Fruit fly (Drosophila melanogaster) whole organism, pupa: ENCODE measurements around the gene betaGlu.
A peak's percentile ranks its signal among the peaks of the same experiment; 100 is the strongest.

Experiments
- CG10348 ChIP-seq: fragments of 200-800 bp; sonication (Bioruptor generic); IDR thresholded peaks from 2 replicates; pipeline ENCODE4 v1.3.6; 2022; ENCODE audit warnings: missing biosample characterization, missing genetic modification characterization
- CG12605 ChIP-seq: fragments of 200-800 bp; sonication (Bioruptor generic); IDR thresholded peaks from 2 replicates; pipeline ENCODE4 v1.3.6; 2022; ENCODE audit warnings: missing biosample characterization, missing genetic modification characterization
- CG13204 ChIP-seq: fragments of 200-800 bp; sonication (Bioruptor generic); optimal IDR thresholded peaks from 2 replicates; lab custom pipeline; 2018; ENCODE audit warnings: missing biosample characterization, mild to moderate bottlenecking, missing genetic modification characterization, moderate library complexity
- CG14655 ChIP-seq: fragments of 200-800 bp; sonication (Bioruptor generic); optimal IDR thresholded peaks from 3 replicates; lab custom pipeline; 2017; ENCODE audit warnings: mild to moderate bottlenecking, missing biosample characterization, missing genetic modification reagents, missing genetic modification characterization
- CG15710 ChIP-seq: fragments of 200-800 bp; sonication (Bioruptor generic); optimal IDR thresholded peaks from 2 replicates; lab custom pipeline; 2018; ENCODE audit warnings: missing biosample characterization, mild to moderate bottlenecking, missing genetic modification characterization, moderate library complexity
- CG17806 ChIP-seq: fragments of 200-800 bp; sonication (Bioruptor generic); optimal IDR thresholded peaks from 2 replicates; lab custom pipeline; 2018; ENCODE audit warnings: missing biosample characterization, mild to moderate bottlenecking, missing genetic modification characterization, moderate library complexity
- CG32121 ChIP-seq: fragments of 200-800 bp; sonication (Bioruptor generic); IDR thresholded peaks from 2 replicates; pipeline ENCODE4 v1.3.6; 2022; ENCODE audit warnings: missing biosample characterization, missing genetic modification characterization
- CG34367 ChIP-seq: fragments of 200-800 bp; sonication (Bioruptor generic); optimal IDR thresholded peaks from 2 replicates; lab custom pipeline; 2018; ENCODE audit warnings: missing biosample characterization, mild to moderate bottlenecking, missing genetic modification characterization
- CG4496 ChIP-seq: fragments of 200-800 bp; sonication (Bioruptor generic); IDR thresholded peaks from 3 replicates; pipeline ENCODE4 v1.3.6; 2022; ENCODE audit warnings: missing biosample characterization, missing genetic modification characterization
- CG8159 ChIP-seq: fragments of 200-800 bp; sonication (Bioruptor generic); optimal IDR thresholded peaks from 3 replicates; lab custom pipeline; 2018; ENCODE audit warnings: missing biosample characterization, mild to moderate bottlenecking, missing genetic modification characterization, moderate library complexity
- CG8301 ChIP-seq: fragments of 200-800 bp; sonication (Bioruptor generic); optimal IDR thresholded peaks from 2 replicates; lab custom pipeline; 2018; ENCODE audit warnings: missing biosample characterization, mild to moderate bottlenecking, missing genetic modification characterization
- CG9948 ChIP-seq: fragments of 200-800 bp; sonication (Bioruptor generic); optimal IDR thresholded peaks from 2 replicates; lab custom pipeline; 2018; ENCODE audit warnings: missing biosample characterization, mild to moderate bottlenecking, missing genetic modification characterization, moderate library complexity
- D1 ChIP-seq: fragments of 200-800 bp; sonication (Bioruptor generic); optimal IDR thresholded peaks from 2 replicates; lab custom pipeline; 2018; ENCODE audit warnings: missing biosample characterization, mild to moderate bottlenecking, missing genetic modification characterization, moderate library complexity
- EcR ChIP-seq: fragments of 200-800 bp; sonication (Bioruptor generic); optimal IDR thresholded peaks from 3 replicates; lab custom pipeline; 2019; ENCODE audit warnings: missing biosample characterization, missing genetic modification characterization, mild to moderate bottlenecking, moderate library complexity, missing genetic modification reagents
- Ets98B ChIP-seq: fragments of 200-800 bp; sonication (Bioruptor generic); IDR thresholded peaks from 2 replicates; pipeline ENCODE4 v1.3.6; 2022; ENCODE audit warnings: missing biosample characterization, missing genetic modification characterization
- Pif1A ChIP-seq: fragments of 200-800 bp; sonication (Bioruptor generic); optimal IDR thresholded peaks from 3 replicates; lab custom pipeline; 2016; ENCODE audit warnings: missing biosample characterization, missing genetic modification characterization
- Pif1B ChIP-seq: fragments of 200-800 bp; sonication (Bioruptor generic); optimal IDR thresholded peaks from 3 replicates; lab custom pipeline; 2016; ENCODE audit warnings: missing biosample characterization, missing genetic modification characterization
- Snoo ChIP-seq: fragments of 200-800 bp; sonication (Bioruptor generic); optimal IDR thresholded peaks from 3 replicates; lab custom pipeline; 2017; ENCODE audit warnings: missing biosample characterization, mild to moderate bottlenecking, missing genetic modification characterization, inconsistent platforms
- fd96Ca ChIP-seq: fragments of 200-800 bp; sonication (Bioruptor generic); IDR thresholded peaks from 3 replicates; pipeline ENCODE4 v1.3.6; 2022; ENCODE audit warnings: missing biosample characterization, missing genetic modification characterization
- gl ChIP-seq: fragments of 200-800 bp; sonication (Bioruptor generic); optimal IDR thresholded peaks from 2 replicates; lab custom pipeline; 2018; ENCODE audit warnings: missing biosample characterization, mild to moderate bottlenecking, missing genetic modification characterization
- rn ChIP-seq: fragments of 200-800 bp; sonication (Bioruptor generic); IDR thresholded peaks from 2 replicates; pipeline ENCODE4 v1.3.6; 2022; ENCODE audit warnings: missing biosample characterization, missing genetic modification characterization

Gene betaGlu

DNA sequence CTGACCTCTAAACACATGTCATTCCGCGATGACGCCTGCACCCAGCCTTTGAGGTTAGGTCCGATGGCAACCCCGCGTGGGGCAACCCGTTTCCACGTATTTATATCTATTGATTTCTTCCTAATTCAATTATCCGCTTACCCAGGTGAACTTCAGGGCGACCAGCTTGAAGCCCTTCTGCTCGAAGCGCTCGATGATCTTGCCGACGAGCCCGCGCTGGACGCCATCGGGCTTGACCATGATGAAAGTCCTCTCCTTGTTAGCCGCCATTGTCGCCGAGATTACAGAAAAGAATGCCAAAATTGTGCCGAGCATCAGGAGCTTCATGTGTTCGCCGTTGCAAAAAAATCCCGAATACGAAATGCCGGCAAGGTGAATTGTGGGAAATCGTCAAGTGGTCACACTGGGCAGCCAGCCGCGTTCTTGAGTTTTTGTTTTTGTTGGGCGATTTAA, 26.0 kb downstream of the betaGlu start, which contains the start of gene awd:
Gene awd (minus strand): TSS at position 449 of the 453 bp plus-strand sequence.
- TF ChIP-seq CG32121 (GFP tag; lab: Robert Waterston, UW) (no peak), Ets98B (no peak), Pif1A (GFP tag; lab: Kevin White, UChicago) (no peak), Snoo (tag; lab: Kevin White, UChicago) (peak; percentile 33), CG14655 (GFP tag; lab: Kevin White, UChicago) (no peak), D1 (tag; lab: Kevin White, UChicago) (no peak), EcR (peak; percentile 62), CG8301 (peak; percentile 9), CG8159 (tag; lab: Kevin White, UChicago) (no peak), CG34367 (tag; lab: Kevin White, UChicago) (no peak), CG12605 (GFP tag; lab: Robert Waterston, UW) (no peak; the same call in 1 of the 2 replicates), fd96Ca (GFP tag; lab: Robert Waterston, UW) (0 out of 3 replicates have a peak, but pooled peaks have one; percentile 36), Pif1B (GFP tag; lab: Kevin White, UChicago) (peak; percentile 26), CG15710 (tag; lab: Kevin White, UChicago) (peak; percentile 5), CG10348 (GFP tag; lab: Robert Waterston, UW) (no peak), rn (no peak), CG17806 (tag; lab: Kevin White, UChicago) (no peak)
- TF ChIP-seq, all 21 proteins: peak for 6

DNA sequence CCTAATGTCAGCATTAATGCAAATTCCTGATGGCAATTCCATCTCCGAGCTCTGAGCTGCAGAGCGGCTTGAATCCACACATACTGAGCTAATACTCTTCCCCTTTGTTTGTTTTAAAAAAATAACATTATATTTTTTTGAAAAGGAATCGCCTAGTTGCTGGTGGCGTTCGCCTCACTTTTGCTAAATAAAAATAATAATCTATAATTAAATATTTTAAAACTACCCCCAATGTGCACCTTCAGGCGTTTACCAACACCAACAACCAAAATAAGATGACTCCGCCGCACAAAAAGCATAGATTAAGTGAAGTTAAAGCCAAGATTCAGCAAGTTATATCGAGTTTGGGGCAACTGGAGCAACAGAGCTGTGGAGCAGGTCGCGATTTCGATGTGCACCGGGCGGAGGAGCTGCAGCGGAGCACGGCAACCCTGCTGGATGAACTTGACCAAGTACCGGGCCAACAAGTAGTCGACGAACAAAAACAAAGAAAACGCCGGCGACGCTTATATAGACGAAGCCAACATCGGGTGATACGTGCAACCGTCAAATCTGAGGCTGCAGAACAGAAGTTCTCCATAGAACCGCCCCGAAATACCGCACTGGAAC, 27.5 kb downstream of the betaGlu start, which contains the start of gene CG1896:
Gene CG1896 (plus strand): TSS at position 239 of the 609 bp plus-strand sequence.
- TF ChIP-seq CG12605 (GFP tag; lab: Robert Waterston, UW) (peak; percentile 23; the same call in 1 of the 2 replicates), CG8159 (tag; lab: Kevin White, UChicago) (peak; percentile 54), D1 (tag; lab: Kevin White, UChicago) (no peak), Ets98B (peak; percentile 70), Snoo (tag; lab: Kevin White, UChicago) (peak; percentile 65), CG17806 (tag; lab: Kevin White, UChicago) (peak; percentile 43), CG4496 (peak; percentile 88), CG14655 (GFP tag; lab: Kevin White, UChicago) (no peak), CG34367 (tag; lab: Kevin White, UChicago) (peak; percentile 21), Pif1A (GFP tag; lab: Kevin White, UChicago) (peak; percentile 62), CG13204 (GFP tag; lab: Kevin White, UChicago) (no peak), fd96Ca (GFP tag; lab: Robert Waterston, UW) (peak; percentile 83), CG10348 (GFP tag; lab: Robert Waterston, UW) (no peak), CG15710 (tag; lab: Kevin White, UChicago) (peak; percentile 51), EcR (no peak), CG8301 (peak; percentile 40), gl (tag; lab: Kevin White, UChicago) (no peak), rn (peak; percentile 52; the same call in 1 of the 2 replicates), Pif1B (GFP tag; lab: Kevin White, UChicago) (peak; percentile 75), CG9948 (tag; lab: Kevin White, UChicago) (peak; percentile 24), CG32121 (GFP tag; lab: Robert Waterston, UW) (peak; percentile 51)
- TF ChIP-seq, all 21 proteins: peak for 15

DNA sequence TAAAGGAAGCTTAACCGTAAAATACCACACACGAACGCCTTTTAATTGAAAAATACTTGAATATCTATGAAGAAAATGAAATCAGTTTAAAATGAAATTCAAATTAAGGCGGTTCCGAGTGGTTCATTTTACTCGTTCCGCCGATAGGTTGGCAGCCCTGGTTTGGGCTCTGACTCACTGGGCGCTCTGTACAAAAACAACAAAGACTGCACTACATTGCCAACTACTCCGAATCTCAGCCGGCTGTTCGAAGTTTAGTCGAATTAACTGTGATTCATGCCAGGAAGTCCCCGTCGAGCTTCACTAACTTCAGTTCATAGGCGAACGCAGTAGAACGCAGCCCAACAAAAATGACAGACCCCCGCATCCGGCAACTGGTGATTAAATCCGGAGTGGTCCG, 28.4 kb downstream of the betaGlu start, which contains the start of gene Tbca:
Gene Tbca (plus strand): TSS at position 212 of the 400 bp plus-strand sequence.
- TF ChIP-seq Pif1B (GFP tag; lab: Kevin White, UChicago) (no peak), CG4496 (peak; percentile 61; the same call in 2 of the 3 replicates), Pif1A (GFP tag; lab: Kevin White, UChicago) (no peak), CG17806 (tag; lab: Kevin White, UChicago) (peak; percentile 11), CG9948 (tag; lab: Kevin White, UChicago) (no peak), CG8159 (tag; lab: Kevin White, UChicago) (no peak), fd96Ca (GFP tag; lab: Robert Waterston, UW) (no peak), CG8301 (no peak), Snoo (tag; lab: Kevin White, UChicago) (no peak), CG13204 (GFP tag; lab: Kevin White, UChicago) (no peak), CG12605 (GFP tag; lab: Robert Waterston, UW) (0 out of 2 replicates have a peak, but pooled peaks have one; percentile 8), Ets98B (no peak), CG34367 (tag; lab: Kevin White, UChicago) (no peak), rn (no peak), D1 (tag; lab: Kevin White, UChicago) (no peak), CG10348 (GFP tag; lab: Robert Waterston, UW) (no peak), CG14655 (GFP tag; lab: Kevin White, UChicago) (no peak), gl (tag; lab: Kevin White, UChicago) (peak; percentile 49), CG32121 (GFP tag; lab: Robert Waterston, UW) (no peak), EcR (no peak)

DNA sequence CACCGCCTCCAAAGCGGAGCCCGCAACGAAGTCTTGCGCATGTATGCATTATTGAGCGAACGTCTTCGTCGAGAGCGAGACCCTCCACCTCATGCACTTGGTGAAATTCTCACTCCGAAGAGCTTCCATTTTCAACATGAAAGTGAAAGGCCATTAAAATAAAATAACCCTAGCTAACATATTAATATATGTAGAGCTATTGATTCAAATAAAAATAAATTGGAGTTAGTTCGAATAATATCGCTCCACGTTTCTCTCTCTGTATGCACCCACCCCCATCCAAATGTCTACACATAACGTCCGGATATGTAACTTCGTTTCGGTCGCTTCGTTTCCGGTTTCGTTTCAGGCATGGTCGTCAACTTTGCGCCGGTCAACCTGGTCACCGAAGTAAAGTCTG, 30.4 kb downstream of the betaGlu start:
- TF ChIP-seq gl (tag; lab: Kevin White, UChicago) (no peak), CG4496 (peak; percentile 46; the same call in 1 of the 3 replicates), fd96Ca (GFP tag; lab: Robert Waterston, UW) (0 out of 3 replicates have a peak, but pooled peaks have one; percentile 40), CG15710 (tag; lab: Kevin White, UChicago) (peak; percentile 8)
